Fruit fly (Drosophila melanogaster) whole organism, prepupa: ENCODE results near the gene CG5390.

Experiments used
- CG10631 ChIP-seq: fragments of 200-800 bp; sonication (Bioruptor generic); optimal IDR thresholded peaks from 2 replicates; lab custom pipeline; 2016; ENCODE audit warnings: missing biosample characterization, missing genetic modification characterization
- CG11294 ChIP-seq: fragments of 200-800 bp; sonication (Bioruptor generic); IDR thresholded peaks from 2 replicates; pipeline ENCODE4 v1.3.6; 2022; ENCODE audit warnings: missing biosample characterization, missing genetic modification characterization
- CG11902 ChIP-seq: fragments of 200-800 bp; sonication (Bioruptor generic); optimal IDR thresholded peaks from 3 replicates; lab custom pipeline; 2016; ENCODE audit warnings: missing biosample characterization, missing genetic modification characterization
- CG15336 ChIP-seq: fragments of 200-800 bp; sonication (Bioruptor generic); IDR thresholded peaks from 2 replicates; pipeline ENCODE4 v1.3.6; 2022; ENCODE audit warnings: missing biosample characterization, missing genetic modification characterization
- CG3032 ChIP-seq: fragments of 200-800 bp; optimal IDR thresholded peaks from 2 replicates; lab custom pipeline; 2019; ENCODE audit warnings: missing biosample characterization, mild to moderate bottlenecking, missing genetic modification characterization, moderate library complexity
- CG31627 ChIP-seq: fragments of 200-800 bp; sonication (Bioruptor generic); optimal IDR thresholded peaks from 3 replicates; lab custom pipeline; 2016; ENCODE audit warnings: missing biosample characterization, missing genetic modification characterization
- CG32006 ChIP-seq: fragments of 200-800 bp; sonication (Bioruptor generic); optimal IDR thresholded peaks from 3 replicates; lab custom pipeline; 2017; ENCODE audit warnings: missing biosample characterization, mild to moderate bottlenecking, missing genetic modification characterization
- CG3919 ChIP-seq: fragments of 200-800 bp; sonication (Bioruptor generic); optimal IDR thresholded peaks from 3 replicates; lab custom pipeline; 2016; ENCODE audit warnings: missing biosample characterization, missing genetic modification characterization
- CG4318 ChIP-seq: fragments of 200-800 bp; sonication (Bioruptor generic); optimal IDR thresholded peaks from 3 replicates; lab custom pipeline; 2017; ENCODE audit warnings: missing biosample characterization, mild to moderate bottlenecking, missing genetic modification characterization
- CG6163 ChIP-seq: fragments of 200-800 bp; sonication (Bioruptor generic); IDR thresholded peaks from 3 replicates; pipeline ENCODE4 v1.3.6; 2022; ENCODE audit warnings: missing biosample characterization, missing genetic modification characterization
- CG6792 ChIP-seq: fragments of 200-800 bp; sonication (Bioruptor generic); optimal IDR thresholded peaks from 3 replicates; lab custom pipeline; 2016; ENCODE audit warnings: missing biosample characterization, missing genetic modification characterization
- CG6854 ChIP-seq: fragments of 200-800 bp; sonication (Bioruptor generic); optimal IDR thresholded peaks from 2 replicates; lab custom pipeline; 2017; ENCODE audit warnings: missing biosample characterization, mild to moderate bottlenecking, missing genetic modification characterization
- CG8119 ChIP-seq: fragments of 200-800 bp; sonication (Bioruptor generic); IDR thresholded peaks from 3 replicates; pipeline ENCODE4 v1.3.6; 2022; ENCODE audit warnings: missing biosample characterization, missing genetic modification characterization
- CG8319 ChIP-seq: fragments of 200-800 bp; sonication (Bioruptor generic); optimal IDR thresholded peaks from 3 replicates; lab custom pipeline; 2016; ENCODE audit warnings: missing biosample characterization, missing genetic modification characterization
- CG8632 ChIP-seq: fragments of 200-800 bp; sonication (Bioruptor generic); optimal IDR thresholded peaks from 3 replicates; lab custom pipeline; 2016; ENCODE audit warnings: missing biosample characterization, missing genetic modification characterization
- CG9139 ChIP-seq: fragments of 200-800 bp; sonication (Bioruptor generic); optimal IDR thresholded peaks from 3 replicates; lab custom pipeline; 2017; ENCODE audit warnings: missing biosample characterization, mild to moderate bottlenecking, missing genetic modification characterization
- Eip75B ChIP-seq: fragments of 200-800 bp; sonication (Bioruptor generic); optimal IDR thresholded peaks from 3 replicates; lab custom pipeline; 2016; ENCODE audit warnings: missing biosample characterization, missing genetic modification characterization
- Eip78C ChIP-seq: fragments of 200-800 bp; sonication (Bioruptor generic); peaks from one replicate; lab custom pipeline; 2016; ENCODE audit warnings: missing biosample characterization, missing genetic modification characterization
- Eip93F ChIP-seq: fragments of 200-800 bp; sonication (Bioruptor generic); optimal IDR thresholded peaks from 2 replicates; lab custom pipeline; 2016; ENCODE audit warnings: missing biosample characterization, mild to moderate bottlenecking, missing genetic modification characterization
- Hr38 ChIP-seq: sonication (Bioruptor generic); optimal IDR thresholded peaks from 2 replicates; lab custom pipeline; 2016; ENCODE audit warnings: missing biosample characterization, missing genetic modification characterization
- Hr4 ChIP-seq: fragments of 200-800 bp; sonication (Bioruptor generic); optimal IDR thresholded peaks from 3 replicates; lab custom pipeline; 2016; ENCODE audit warnings: missing biosample characterization, missing genetic modification characterization
- Lpt ChIP-seq: fragments of 200-800 bp; sonication (Bioruptor generic); optimal IDR thresholded peaks from 3 replicates; lab custom pipeline; 2016; ENCODE audit warnings: missing biosample characterization, missing genetic modification characterization
- Met ChIP-seq: fragments of 200-800 bp; sonication (Bioruptor generic); optimal IDR thresholded peaks from 3 replicates; lab custom pipeline; 2016; ENCODE audit warnings: missing biosample characterization, missing genetic modification characterization
- OdsH ChIP-seq: fragments of 200-800 bp; sonication (Bioruptor generic); optimal IDR thresholded peaks from 3 replicates; lab custom pipeline; 2016; ENCODE audit warnings: missing biosample characterization, missing genetic modification characterization
- Smox ChIP-seq: fragments of 200-800 bp; sonication (Bioruptor generic); optimal IDR thresholded peaks from 3 replicates; lab custom pipeline; 2016; ENCODE audit warnings: missing biosample characterization, missing genetic modification characterization
- Sox102F ChIP-seq: fragments of 200-800 bp; sonication (Bioruptor generic); optimal IDR thresholded peaks from 2 replicates; lab custom pipeline; 2016; ENCODE audit warnings: missing biosample characterization, mild to moderate bottlenecking, missing genetic modification characterization
- Sox14 ChIP-seq: fragments of 200-800 bp; sonication (Bioruptor generic); optimal IDR thresholded peaks from 3 replicates; lab custom pipeline; 2016; ENCODE audit warnings: missing biosample characterization, missing genetic modification characterization
- Sox15 ChIP-seq: fragments of 200-800 bp; sonication (Bioruptor generic); optimal IDR thresholded peaks from 3 replicates; lab custom pipeline; 2016; ENCODE audit warnings: missing biosample characterization, missing genetic modification characterization
- achi ChIP-seq: fragments of 200-800 bp; sonication (Bioruptor generic); optimal IDR thresholded peaks from 3 replicates; lab custom pipeline; 2016; ENCODE audit warnings: missing biosample characterization, missing genetic modification characterization
- acj6 ChIP-seq: fragments of 200-800 bp; sonication (Bioruptor generic); optimal IDR thresholded peaks from 3 replicates; lab custom pipeline; 2016; ENCODE audit warnings: missing biosample characterization, missing genetic modification characterization
- cyc ChIP-seq: fragments of 200-800 bp; sonication (Bioruptor generic); optimal IDR thresholded peaks from 3 replicates; lab custom pipeline; 2016; ENCODE audit warnings: missing biosample characterization, missing genetic modification characterization
- dsx ChIP-seq: fragments of 200-800 bp; optimal IDR thresholded peaks from 3 replicates; lab custom pipeline; 2019; ENCODE audit warnings: missing biosample characterization, mild to moderate bottlenecking, missing genetic modification characterization, moderate library complexity; ENCODE audit not compliant: poor library complexity, severe bottlenecking
- eg ChIP-seq: fragments of 200-800 bp; sonication (Bioruptor generic); IDR thresholded peaks from 3 replicates; pipeline ENCODE4 v1.3.6; 2022; ENCODE audit warnings: missing biosample characterization, missing genetic modification characterization
- esn ChIP-seq: fragments of 200-800 bp; sonication (Bioruptor generic); optimal IDR thresholded peaks from 2 replicates; lab custom pipeline; 2016; ENCODE audit warnings: missing biosample characterization, mild to moderate bottlenecking, missing genetic modification characterization, moderate library complexity
- fd59A ChIP-seq: fragments of 200-800 bp; sonication (Bioruptor generic); optimal IDR thresholded peaks from 2 replicates; lab custom pipeline; 2017; ENCODE audit warnings: missing biosample characterization, mild to moderate bottlenecking, missing genetic modification characterization, missing genetic modification reagents
- fkh ChIP-seq: fragments of 200-800 bp; sonication (Bioruptor generic); optimal IDR thresholded peaks from 3 replicates; lab custom pipeline; 2017; ENCODE audit warnings: missing biosample characterization, mild to moderate bottlenecking, missing genetic modification characterization, moderate library complexity
- lz ChIP-seq: fragments of 200-800 bp; sonication (Bioruptor generic); optimal IDR thresholded peaks from 3 replicates; lab custom pipeline; 2016; ENCODE audit warnings: missing biosample characterization, missing genetic modification characterization
- net ChIP-seq: fragments of 200-800 bp; sonication (Bioruptor generic); optimal IDR thresholded peaks from 3 replicates; lab custom pipeline; 2016; ENCODE audit warnings: missing biosample characterization, missing genetic modification characterization
- pdm3 ChIP-seq: fragments of 200-800 bp; sonication (Bioruptor generic); optimal IDR thresholded peaks from 3 replicates; lab custom pipeline; 2016; ENCODE audit warnings: missing biosample characterization, missing genetic modification characterization
- salr ChIP-seq, 2 experiments: fragments of 200-800 bp; sonication (Bioruptor generic); optimal IDR thresholded peaks; 3 replicates each; lab custom pipeline; 2016 to 2018; ENCODE audit warnings: missing biosample characterization in 2 of 2, missing genetic modification characterization in 2 of 2, mild to moderate bottlenecking in 1 of 2
- spab ChIP-seq: fragments of 200-800 bp; sonication (Bioruptor generic); optimal IDR thresholded peaks from 2 replicates; lab custom pipeline; 2017; ENCODE audit warnings: missing biosample characterization, mild to moderate bottlenecking, missing genetic modification characterization, missing genetic modification reagents
- svp ChIP-seq: fragments of 200-800 bp; sonication (Bioruptor generic); peaks from one replicate; lab custom pipeline; 2016; ENCODE audit warnings: missing biosample characterization, missing genetic modification characterization
- topi ChIP-seq: fragments of 200-800 bp; sonication (Bioruptor generic); optimal IDR thresholded peaks from 3 replicates; lab custom pipeline; 2016; ENCODE audit warnings: missing biosample characterization, missing genetic modification characterization
- vri ChIP-seq: fragments of 200-800 bp; sonication (Bioruptor generic); optimal IDR thresholded peaks from 3 replicates; lab custom pipeline; 2016; ENCODE audit warnings: missing biosample characterization, mild to moderate bottlenecking, missing genetic modification characterization

Gene CG5390

dm6 chr2L:10341405-10341804 lies 35.0 kb upstream of the CG5390 start, which contains the start of gene CG31715 (continued):
- TF ChIP-seq OdsH (GFP tag; lab: Kevin White, UChicago) (no peak), CG8119 (GFP tag; lab: Robert Waterston, UW) (no peak), topi (GFP tag; lab: Kevin White, UChicago) (no peak), eg (GFP tag; lab: Robert Waterston, UW) (no peak), fd59A (GFP tag; lab: Kevin White, UChicago) (no peak), CG11294 (GFP tag; lab: Robert Waterston, UW) (no peak), Sox14 (GFP tag; lab: Kevin White, UChicago) (peak; percentile 3), Met (peak; percentile 13), CG4318 (GFP tag; lab: Kevin White, UChicago) (no peak), Eip93F (GFP tag; lab: Kevin White, UChicago) (peak; percentile 17), Hr38 (GFP tag; lab: Kevin White, UChicago) (no peak), Sox15 (no peak)
- TF ChIP-seq, all 60 proteins: peak for 16

- TF ChIP-seq fd59A (GFP tag; lab: Kevin White, UChicago) (no peak), CG6792 (no peak), CG15336 (GFP tag; lab: Robert Waterston, UW) (no peak), svp (GFP tag; lab: Kevin White, UChicago) (peak; percentile 71), Eip78C (GFP tag; lab: Kevin White, UChicago) (peak; percentile 24), eg (GFP tag; lab: Robert Waterston, UW) (no peak)
Measured at dm6 chr2L:10339841-10340240, 33.4 kb upstream of the CG5390 start.

dm6 chr2L:10339212-10339721 lies 32.9 kb upstream of the CG5390 start, which contains the start of gene SamDC:
TSS of gene SamDC (plus strand) at chr2L:10339457.
- TF ChIP-seq CG8632 (GFP tag; lab: Kevin White, UChicago) (no peak), fkh (peak; percentile 78), lz (GFP tag; lab: Kevin White, UChicago) (peak; percentile 15), CG6854 (GFP tag; lab: Kevin White, UChicago) (peak; percentile 19), Sox14 (GFP tag; lab: Kevin White, UChicago) (peak; percentile 58), Hr38 (GFP tag; lab: Kevin White, UChicago) (no peak), OdsH (GFP tag; lab: Kevin White, UChicago) (peak; percentile 31), CG11902 (GFP tag; lab: Kevin White, UChicago) (no peak), Lpt (GFP tag; lab: Kevin White, UChicago) (peak; percentile 16), CG32006 (GFP tag; lab: Kevin White, UChicago) (no peak), salr (GFP tag; optimal IDR thresholded peaks at IDR 0.05; lab: Kevin White, UChicago) (peak in 1 of 2 experiments; percentile 33), topi (GFP tag; lab: Kevin White, UChicago) (peak; percentile 37), CG3032 (peak; percentile 38), CG10631 (peak; percentile 45), svp (GFP tag; lab: Kevin White, UChicago) (no peak), CG4318 (GFP tag; lab: Kevin White, UChicago) (no peak), eg (GFP tag; lab: Robert Waterston, UW) (no peak), fd59A (GFP tag; lab: Kevin White, UChicago) (no peak), CG8319 (GFP tag; lab: Kevin White, UChicago) (no peak), achi (GFP tag; lab: Kevin White, UChicago) (peak; percentile 1), vri (GFP tag; lab: Kevin White, UChicago) (peak; percentile 44), Smox (GFP tag; lab: Kevin White, UChicago) (peak; percentile 25), Eip78C (GFP tag; lab: Kevin White, UChicago) (peak; percentile 73), pdm3 (GFP tag; lab: Kevin White, UChicago) (peak; percentile 39), Eip75B (GFP tag; lab: Kevin White, UChicago) (peak; percentile 9), Met (peak; percentile 18), net (GFP tag; lab: Kevin White, UChicago) (peak; percentile 13), cyc (GFP tag; lab: Kevin White, UChicago) (peak; percentile 1), acj6 (GFP tag; lab: Kevin White, UChicago) (peak; percentile 30), CG15336 (GFP tag; lab: Robert Waterston, UW) (peak; percentile 63), Sox102F (GFP tag; lab: Kevin White, UChicago) (peak; percentile 8), CG31627 (GFP tag; lab: Kevin White, UChicago) (no peak), esn (peak; percentile 53), CG6163 (no peak), spab (GFP tag; lab: Kevin White, UChicago) (no peak), CG11294 (GFP tag; lab: Robert Waterston, UW) (no peak), CG9139 (no peak), CG3919 (peak; percentile 21), Eip93F (GFP tag; lab: Kevin White, UChicago) (peak; percentile 25), Sox15 (no peak), dsx (GFP tag; lab: Kevin White, UChicago) (peak; percentile 19), Hr4 (GFP tag; lab: Kevin White, UChicago) (peak; percentile 28)
